Worm (Caenorhabditis elegans): ENCODE measurements around the gene C05C10.3.

The C05C10.3 gene

DNA sequence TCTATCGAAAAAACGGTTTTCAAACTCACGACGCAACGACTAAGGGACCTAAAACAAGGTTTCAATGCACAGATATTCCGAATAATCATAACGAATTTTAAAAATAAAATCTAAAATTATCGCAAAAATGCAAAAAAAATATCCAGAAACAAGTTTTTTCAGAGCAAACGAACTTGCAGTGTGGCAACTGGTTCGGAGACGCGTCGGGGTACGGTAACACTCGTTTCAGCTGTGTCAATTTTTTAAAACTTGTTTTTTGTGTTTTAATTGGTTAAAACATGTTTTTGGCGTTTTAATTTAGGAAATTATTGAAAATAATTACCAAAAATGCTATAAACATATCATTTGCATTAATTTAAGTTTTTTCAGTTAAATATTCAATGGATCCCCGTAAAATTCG lies 44.3 kb downstream of the C05C10.3 start, which contains the start of gene C08H9.16:
TSS of gene C08H9.16 (plus strand) at position 370 of the 400 bp plus-strand sequence.
- TF ChIP-seq nhr-2 (tag; optimal IDR thresholded peaks at IDR 0.05) (no peak), lsy-2 (tag; optimal IDR thresholded peaks at IDR 0.05) (peak; percentile 95), sem-2 (GFP tag; optimal IDR thresholded peaks at IDR 0.05) (no peak), unc-39 (tag; optimal IDR thresholded peaks at IDR 0.05) (no peak), ceh-43 (GFP tag; optimal IDR thresholded peaks at IDR 0.05) (no peak), nhr-12 (tag; optimal IDR thresholded peaks at IDR 0.05) (no peak), hlh-1 (tag; optimal IDR thresholded peaks at IDR 0.05) (peak; percentile 59), lin-13 (tag; optimal IDR thresholded peaks at IDR 0.05) (peak; percentile 11), unc-62 (GFP tag; optimal IDR thresholded peaks at IDR 0.05) (no peak), elt-1 (tag; optimal IDR thresholded peaks at IDR 0.05; ENCODE audit: borderline replicate concordance, insufficient read depth) (no peak), tbx-8 (GFP tag; optimal IDR thresholded peaks at IDR 0.05) (no peak), mep-1 (tag; optimal IDR thresholded peaks at IDR 0.05) (peak; percentile 36)

DNA sequence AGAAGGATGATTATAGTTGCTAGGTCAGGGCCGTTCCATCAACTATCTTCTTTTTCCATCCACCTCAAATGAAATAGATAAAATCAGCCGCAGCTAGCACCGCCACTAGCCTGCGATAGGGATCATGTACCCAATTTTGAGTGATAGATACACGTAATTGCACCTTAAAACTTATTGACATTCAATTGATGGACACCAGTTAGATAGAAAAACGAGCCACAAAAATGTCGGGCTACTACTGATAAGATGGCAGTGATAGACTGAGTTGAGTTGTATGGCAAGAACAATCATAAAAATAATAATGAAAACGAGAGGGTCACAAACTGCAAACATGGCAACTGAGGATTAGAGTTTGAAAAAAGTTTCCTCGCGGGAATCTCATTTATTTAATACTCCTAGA lies 44.9 kb downstream of the C05C10.3 start:
- TF ChIP-seq elt-1 (tag; optimal IDR thresholded peaks at IDR 0.05; ENCODE audit: borderline replicate concordance, insufficient read depth) (peak; percentile 96), nhr-2 (tag; optimal IDR thresholded peaks at IDR 0.05) (peak; percentile 4), lin-32 (GFP tag; optimal IDR thresholded peaks at IDR 0.05) (no peak), pha-4 (tag; optimal IDR thresholded peaks at IDR 0.05) (no peak), cnd-1 (tag; optimal IDR thresholded peaks at IDR 0.05) (no peak), ham-2 (GFP tag; optimal IDR thresholded peaks at IDR 0.05) (peak; percentile 76), nhr-76 (tag; optimal IDR thresholded peaks at IDR 0.05) (no peak), sptf-1 (tag; optimal IDR thresholded peaks at IDR 0.05) (no peak), nhr-237 (tag; optimal IDR thresholded peaks at IDR 0.05) (no peak), unc-62 (GFP tag; optimal IDR thresholded peaks at IDR 0.05) (peak; percentile 42), blmp-1 (tag; optimal IDR thresholded peaks at IDR 0.05) (no peak), ceh-83 (GFP tag; optimal IDR thresholded peaks at IDR 0.05) (no peak), ces-1 (GFP tag; optimal IDR thresholded peaks at IDR 0.05) (no peak), snpc-4 (tag; optimal IDR thresholded peaks at IDR 0.05) (no peak), lin-13 (tag; optimal IDR thresholded peaks at IDR 0.05) (no peak), M03D4.4 (tag; optimal IDR thresholded peaks at IDR 0.05) (no peak), mls-2 (tag; optimal IDR thresholded peaks at IDR 0.05) (no peak), hlh-1 (tag; optimal IDR thresholded peaks at IDR 0.05) (no peak)

DNA sequence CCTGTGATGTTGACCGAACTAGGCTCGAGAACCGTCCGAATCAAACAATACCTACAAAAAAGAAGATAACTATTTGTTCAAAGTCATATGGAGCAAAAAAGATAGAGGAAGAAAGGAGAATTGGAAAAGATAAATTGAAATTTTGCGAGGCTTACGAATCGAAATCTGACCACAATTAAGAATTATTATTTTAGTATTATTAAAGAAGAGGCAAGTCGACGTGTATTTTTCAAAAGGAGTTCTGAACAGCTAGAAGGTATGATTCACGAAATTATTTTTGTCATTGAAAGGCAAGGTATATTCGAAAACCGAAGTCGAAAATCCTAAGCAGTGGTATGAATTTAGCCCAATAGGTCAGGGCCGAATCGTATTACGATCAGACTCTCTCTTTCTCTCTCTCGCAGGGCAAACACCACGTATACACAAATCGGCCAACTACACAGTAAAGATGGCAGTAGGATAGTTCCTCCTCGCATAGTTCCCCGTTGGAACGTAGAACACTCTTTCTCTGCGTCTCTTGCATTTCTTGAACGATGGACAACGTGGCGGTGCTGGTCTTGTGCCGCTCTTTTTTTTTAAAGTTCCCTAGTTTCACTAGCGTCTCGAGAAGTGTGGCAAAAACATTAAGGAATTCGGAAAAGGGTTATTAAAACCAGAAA lies 45.5 kb downstream of the C05C10.3 start, which contains the start of gene vgln-1:
TSS of gene vgln-1 (minus strand) at position 51 of the 659 bp plus-strand sequence.
- TF ChIP-seq sptf-1 (tag; optimal IDR thresholded peaks at IDR 0.05) (peak; percentile 7), sem-2 (GFP tag; optimal IDR thresholded peaks at IDR 0.05) (no peak), pha-4 (tag; optimal IDR thresholded peaks at IDR 0.05) (peak; percentile 20), nhr-12 (tag; optimal IDR thresholded peaks at IDR 0.05) (no peak), hlh-1 (tag; optimal IDR thresholded peaks at IDR 0.05) (no peak), nhr-28 (tag; optimal IDR thresholded peaks at IDR 0.05) (no peak), lin-13 (tag; optimal IDR thresholded peaks at IDR 0.05) (no peak), elt-3 (tag; optimal IDR thresholded peaks at IDR 0.05) (no peak), mls-2 (tag; optimal IDR thresholded peaks at IDR 0.05) (no peak), zip-8 (tag; optimal IDR thresholded peaks at IDR 0.05) (no peak), cnd-1 (tag; optimal IDR thresholded peaks at IDR 0.05) (no peak), flh-1 (GFP tag; optimal IDR thresholded peaks at IDR 0.05) (no peak), M03D4.4 (tag; optimal IDR thresholded peaks at IDR 0.05) (no peak), ces-1 (GFP tag; optimal IDR thresholded peaks at IDR 0.05) (no peak), ztf-11 (tag; optimal IDR thresholded peaks at IDR 0.05) (no peak), nhr-237 (tag; optimal IDR thresholded peaks at IDR 0.05) (no peak)

DNA sequence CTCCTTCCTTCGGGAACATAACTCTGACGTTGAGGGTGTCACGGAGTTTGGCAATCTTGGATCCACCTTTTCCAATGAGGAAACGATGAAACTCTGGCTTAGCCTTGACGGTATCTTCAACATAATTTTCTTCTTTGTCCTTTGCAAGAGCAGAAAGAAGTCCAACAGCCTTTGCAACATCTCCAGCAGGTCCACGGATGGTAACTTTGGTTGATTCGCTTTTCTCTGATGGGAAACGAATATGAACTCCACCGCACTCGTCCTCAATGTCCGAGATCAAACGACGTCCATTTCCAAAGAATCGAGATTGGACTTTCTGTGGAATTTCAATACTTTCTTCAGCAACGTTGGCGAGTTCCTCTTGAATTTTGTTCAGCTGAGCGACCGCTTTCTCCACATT lies 48.1 kb downstream of the C05C10.3 start:
- no peak for TF ChIP-seq cnd-1 (tag; optimal IDR thresholded peaks at IDR 0.05)
- TF ChIP-seq tbx-8 (GFP tag; optimal IDR thresholded peaks at IDR 0.05), result no peak
- TF ChIP-seq ceh-83 (GFP tag; optimal IDR thresholded peaks at IDR 0.05), result no peak

DNA sequence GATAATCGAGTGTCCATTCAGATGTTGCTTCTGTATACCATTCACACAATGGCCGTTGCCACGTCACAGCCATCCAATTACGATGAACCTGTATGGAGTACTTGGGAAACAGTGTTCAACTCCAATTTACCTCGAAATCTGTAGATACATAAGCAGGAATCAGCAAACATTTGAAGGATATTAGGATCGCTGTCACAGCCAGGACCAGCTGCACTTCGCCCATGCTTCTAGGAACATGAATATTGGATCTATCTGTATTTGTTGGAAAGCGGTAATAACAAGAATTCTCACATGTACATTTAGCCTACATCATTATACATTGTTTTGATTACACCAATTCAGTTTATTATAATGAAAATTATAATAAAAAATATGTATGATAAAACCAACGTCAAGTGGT lies 50.5 kb downstream of the C05C10.3 start, which contains the start of gene algn-8:
TSS of gene algn-8 (minus strand) at position 227 of the 400 bp plus-strand sequence.
- TF ChIP-seq ceh-83 (GFP tag; optimal IDR thresholded peaks at IDR 0.05), result no peak
- TF ChIP-seq flh-1 (GFP tag; optimal IDR thresholded peaks at IDR 0.05), result no peak
- TF ChIP-seq mls-2 (tag; optimal IDR thresholded peaks at IDR 0.05), result no peak
- no peak for TF ChIP-seq drap-1 (GFP tag; optimal IDR thresholded peaks at IDR 0.05)
- no peak for TF ChIP-seq lin-32 (GFP tag; optimal IDR thresholded peaks at IDR 0.05)
- TF ChIP-seq nhr-76 (tag; optimal IDR thresholded peaks at IDR 0.05), result no peak
- TF ChIP-seq nhr-2 (tag; optimal IDR thresholded peaks at IDR 0.05), result no peak
- TF ChIP-seq sptf-1 (tag; optimal IDR thresholded peaks at IDR 0.05), result no peak
- TF ChIP-seq lsy-2 (tag; optimal IDR thresholded peaks at IDR 0.05), result no peak
- TF ChIP-seq ham-2 (GFP tag; optimal IDR thresholded peaks at IDR 0.05), result no peak
- no peak for TF ChIP-seq pha-4 (tag; optimal IDR thresholded peaks at IDR 0.05)
- TF ChIP-seq nhr-28 (tag; optimal IDR thresholded peaks at IDR 0.05), result no peak
- no peak for TF ChIP-seq snpc-4 (tag; optimal IDR thresholded peaks at IDR 0.05)
- no peak for TF ChIP-seq nhr-237 (tag; optimal IDR thresholded peaks at IDR 0.05)
- no peak for TF ChIP-seq ceh-43 (GFP tag; optimal IDR thresholded peaks at IDR 0.05)
- TF ChIP-seq mab-5 (tag; optimal IDR thresholded peaks at IDR 0.05), result no peak
- no peak for TF ChIP-seq elt-1 (tag; optimal IDR thresholded peaks at IDR 0.05; ENCODE audit: borderline replicate concordance, insufficient read depth)
- no peak for TF ChIP-seq sem-2 (GFP tag; optimal IDR thresholded peaks at IDR 0.05)

All from whole organism, mixed stage, embryonic.